Fruit fly (Drosophila melanogaster) whole organism, wandering third instar larva: Measurements from ENCODE around the gene colt.

Experiments used
- Dfd ChIP-seq: fragments of >200 bp; optimal IDR thresholded peaks from 2 replicates; lab custom pipeline; 2017; ENCODE audit warnings: missing biosample characterization, missing genetic modification characterization
- GATAd ChIP-seq: sonication (Bioruptor generic); optimal IDR thresholded peaks from 2 replicates; lab custom pipeline; 2016; ENCODE audit warnings: missing biosample characterization, missing genetic modification characterization
- Mio ChIP-seq: sonication (Bioruptor generic); optimal IDR thresholded peaks from 2 replicates; lab custom pipeline; 2016; ENCODE audit warnings: missing biosample characterization, missing genetic modification characterization
- Myc ChIP-seq: fragments of >200 bp; optimal IDR thresholded peaks from 2 replicates; lab custom pipeline; 2017
- Sp1 ChIP-seq: fragments of 200-800 bp; sonication (Bioruptor generic); optimal IDR thresholded peaks from 3 replicates; lab custom pipeline; 2019; ENCODE audit warnings: missing biosample characterization, mild to moderate bottlenecking, missing genetic modification characterization, moderate library complexity
- dl ChIP-seq, 2 experiments: fragments of 175-275, 200-275 bp in 1 of 2; fragments of 200-275 bp in 1 of 2; sonication (Bioruptor generic); optimal IDR thresholded peaks; lab custom pipeline; 2018; ENCODE audit warnings: mild to moderate bottlenecking in 2 of 2, missing biosample characterization in 2 of 2, missing genetic modification characterization in 2 of 2, moderate library complexity in 2 of 2; ENCODE audit not compliant: partially characterized antibody in 2 of 2, insufficient read depth in 1 of 2
- fru ChIP-seq: fragments of 200-800 bp; sonication (Bioruptor generic); optimal IDR thresholded peaks from 3 replicates; lab custom pipeline; 2016; ENCODE audit warnings: missing biosample characterization, mild to moderate bottlenecking, missing genetic modification characterization
- lola ChIP-seq: fragments of >200 bp; optimal IDR thresholded peaks from 2 replicates; lab custom pipeline; 2017; ENCODE audit warnings: missing biosample characterization, missing genetic modification characterization
- psq ChIP-seq: fragments of 200-800 bp; sonication (Bioruptor generic); optimal IDR thresholded peaks from 3 replicates; lab custom pipeline; 2017; ENCODE audit warnings: missing biosample characterization, mild to moderate bottlenecking, missing genetic modification characterization, moderate library complexity
- rgr ChIP-seq: fragments of 200-800 bp; sonication (Bioruptor generic); optimal IDR thresholded peaks from 3 replicates; lab custom pipeline; 2016; ENCODE audit warnings: missing biosample characterization, mild to moderate bottlenecking, missing genetic modification characterization
- woc ChIP-seq: sonication (Bioruptor generic); optimal IDR thresholded peaks from 2 replicates; lab custom pipeline; 2016; ENCODE audit warnings: missing biosample characterization, mild to moderate bottlenecking, missing genetic modification characterization

dm6 chr2L:2720368-2720767 is 49.5 kb downstream of the colt start:
- TF ChIP-seq fru (GFP tag; lab: Kevin White, UChicago) (no peak), Dfd (GFP tag; lab: Kevin White, UChicago) (no peak), lola (GFP tag; lab: Kevin White, UChicago) (no peak), Myc (no peak), Sp1 (GFP tag; lab: Kevin White, UChicago) (no peak), GATAd (GFP tag; lab: Kevin White, UChicago) (no peak), woc (GFP tag; lab: Kevin White, UChicago) (no peak), psq (GFP tag; lab: Kevin White, UChicago) (no peak), rgr (GFP tag; lab: Kevin White, UChicago) (no peak), dl (GFP tag; optimal IDR thresholded peaks at IDR 0.05; lab: Kevin White, UChicago; ENCODE audit: insufficient read depth in 1 of 2, partially characterized antibody in 2 of 2) (no peak), Mio (GFP tag; lab: Kevin White, UChicago) (no peak)
